Fruit fly (Drosophila melanogaster) whole organism, embryonic: Measurements from ENCODE around the gene CG9372.

Experiments
- Adf1 ChIP-seq: fragments of 200-800 bp; sonication (Bioruptor generic); IDR thresholded peaks from 2 replicates; pipeline ENCODE4 v1.3.6; 2022; ENCODE audit warnings: missing biosample characterization, missing genetic modification characterization
- CG10274 ChIP-seq: fragments of 200-800 bp; sonication (Bioruptor generic); optimal IDR thresholded peaks from 3 replicates; lab custom pipeline; 2017; ENCODE audit warnings: missing biosample characterization, mild to moderate bottlenecking, missing genetic modification characterization
- CG11085 ChIP-seq: fragments of 200-800 bp; sonication (Bioruptor generic); IDR thresholded peaks from 2 replicates; pipeline ENCODE4 v1.3.6; 2022; ENCODE audit warnings: missing biosample characterization, missing genetic modification characterization
- CG12236 ChIP-seq: fragments of 200-800 bp; sonication (Bioruptor generic); optimal IDR thresholded peaks from 2 replicates; lab custom pipeline; 2016; ENCODE audit warnings: missing biosample characterization, missing genetic modification characterization
- CG14050 ChIP-seq: fragments of 200-800 bp; sonication (Bioruptor generic); IDR thresholded peaks from 3 replicates; pipeline ENCODE4 v1.3.6; 2022; ENCODE audit warnings: missing biosample characterization, missing genetic modification characterization
- CG1647 ChIP-seq: fragments of 200-800 bp; sonication (Bioruptor generic); optimal IDR thresholded peaks from 3 replicates; lab custom pipeline; 2016; ENCODE audit warnings: missing biosample characterization, missing genetic modification characterization
- CG16863 ChIP-seq: fragments of 200-800 bp; sonication (Bioruptor generic); optimal IDR thresholded peaks from 3 replicates; lab custom pipeline; 2016; ENCODE audit warnings: missing biosample characterization, missing genetic modification characterization
- CG17385 ChIP-seq: fragments of 200-800 bp; sonication (Bioruptor generic); optimal IDR thresholded peaks from 3 replicates; lab custom pipeline; 2018; ENCODE audit warnings: missing biosample characterization, mild to moderate bottlenecking, missing genetic modification characterization
- CG18619 ChIP-seq: fragments of 200-800 bp; sonication (Bioruptor generic); optimal IDR thresholded peaks from 3 replicates; lab custom pipeline; 2017; ENCODE audit warnings: missing biosample characterization, mild to moderate bottlenecking, missing genetic modification characterization
- CG2129 ChIP-seq: fragments of 200-800 bp; sonication (Bioruptor generic); IDR thresholded peaks from 2 replicates; pipeline ENCODE4 v1.3.6; 2022; ENCODE audit warnings: missing biosample characterization, missing genetic modification characterization; ENCODE audit not compliant: partially characterized antibody
- CG31224 ChIP-seq: fragments of 200-800 bp; sonication (Bioruptor generic); IDR thresholded peaks from 2 replicates; pipeline ENCODE4 v1.3.6; 2022; ENCODE audit warnings: missing biosample characterization, missing genetic modification characterization
- CG32767 ChIP-seq: fragments of 200-800 bp; sonication (Bioruptor generic); IDR thresholded peaks from 2 replicates; pipeline ENCODE4 v1.3.6; 2022; ENCODE audit warnings: missing biosample characterization, missing genetic modification characterization
- CG3281 ChIP-seq: fragments of 200-800 bp; sonication (Bioruptor generic); optimal IDR thresholded peaks from 3 replicates; lab custom pipeline; 2017; ENCODE audit warnings: missing biosample characterization, mild to moderate bottlenecking, missing genetic modification characterization
- CG34422 ChIP-seq: fragments of 200-800 bp; sonication (Bioruptor generic); IDR thresholded peaks from 3 replicates; pipeline ENCODE4 v1.3.6; 2022; ENCODE audit warnings: missing biosample characterization, missing genetic modification characterization
- CG3995 ChIP-seq: fragments of 200-800 bp; sonication (Bioruptor generic); optimal IDR thresholded peaks from 3 replicates; lab custom pipeline; 2016; ENCODE audit warnings: missing biosample characterization, missing genetic modification characterization
- CG7745 ChIP-seq: fragments of 200-800 bp; sonication (Bioruptor generic); optimal IDR thresholded peaks from 2 replicates; lab custom pipeline; 2018; ENCODE audit warnings: missing biosample characterization, mild to moderate bottlenecking, missing genetic modification characterization, moderate library complexity
- CG7786 ChIP-seq: fragments of 200-800 bp; sonication (Bioruptor generic); optimal IDR thresholded peaks from 2 replicates; lab custom pipeline; 2016; ENCODE audit warnings: missing biosample characterization, missing genetic modification characterization
- CG7928 ChIP-seq: fragments of 200-800 bp; sonication (Bioruptor generic); optimal IDR thresholded peaks from 2 replicates; lab custom pipeline; 2017; ENCODE audit warnings: missing biosample characterization, mild to moderate bottlenecking, missing genetic modification characterization
- CkIIα-i1 ChIP-seq: fragments of 200-800 bp; sonication (Bioruptor generic); IDR thresholded peaks from 2 replicates; pipeline ENCODE4 v1.3.6; 2022; ENCODE audit warnings: missing biosample characterization, missing genetic modification characterization
- Dfd ChIP-seq, 2 experiments: fragments of >200 bp; optimal IDR thresholded peaks; 2 replicates each; lab custom pipeline; 2017; ENCODE audit warnings: missing biosample characterization in 2 of 2, missing genetic modification characterization in 2 of 2
- Dref ChIP-seq: fragments of 200-800 bp; sonication (Bioruptor generic); IDR thresholded peaks from 2 replicates; pipeline ENCODE4 v1.3.6; 2022; ENCODE audit warnings: missing biosample characterization, missing genetic modification characterization
- E2f1 ChIP-seq: fragments of 200-800 bp; sonication (Bioruptor generic); IDR thresholded peaks from 2 replicates; pipeline ENCODE4 v1.3.6; 2022; ENCODE audit warnings: missing biosample characterization, missing genetic modification characterization
- Elba2 ChIP-seq: fragments of 200-800 bp; sonication (Bioruptor generic); optimal IDR thresholded peaks from 3 replicates; lab custom pipeline; 2016; ENCODE audit warnings: missing biosample characterization, missing genetic modification characterization
- HmgZ ChIP-seq: fragments of 200-800 bp; sonication (Bioruptor generic); optimal IDR thresholded peaks from 2 replicates; lab custom pipeline; 2018; ENCODE audit warnings: missing biosample characterization, mild to moderate bottlenecking, missing genetic modification characterization
- Lpt ChIP-seq: fragments of >200 bp; optimal IDR thresholded peaks from 2 replicates; lab custom pipeline; 2018; ENCODE audit warnings: missing biosample characterization, missing genetic modification characterization
- Max ChIP-seq: fragments of 200-800 bp; sonication (Bioruptor generic); optimal IDR thresholded peaks from 2 replicates; lab custom pipeline; 2016; ENCODE audit warnings: missing biosample characterization, mild to moderate bottlenecking, missing genetic modification characterization
- Med ChIP-seq: fragments of 200-800 bp; sonication (Bioruptor generic); peaks from one replicate; lab custom pipeline; 2016; ENCODE audit warnings: missing biosample characterization, missing genetic modification characterization, mild to moderate bottlenecking, inconsistent platforms, moderate library complexity
- Nf-YC ChIP-seq: fragments of 200-800 bp; optimal IDR thresholded peaks from 3 replicates; lab custom pipeline; 2019; ENCODE audit warnings: missing biosample characterization, mild to moderate bottlenecking, missing genetic modification characterization, moderate library complexity
- NfI ChIP-seq: fragments of 200-800 bp; sonication (Bioruptor generic); optimal IDR thresholded peaks from 3 replicates; lab custom pipeline; 2018; ENCODE audit warnings: missing biosample characterization, mild to moderate bottlenecking, missing genetic modification characterization, moderate library complexity
- Optix ChIP-seq: fragments of 200-800 bp; sonication (Bioruptor generic); IDR thresholded peaks from 3 replicates; pipeline ENCODE4 v1.3.6; 2022; ENCODE audit warnings: missing biosample characterization, missing genetic modification characterization
- Ptx1 ChIP-seq: fragments of 200-800 bp; sonication (Bioruptor generic); IDR thresholded peaks from 2 replicates; pipeline ENCODE4 v1.3.6; 2022; ENCODE audit warnings: missing biosample characterization, missing genetic modification characterization
- Sin3A ChIP-seq: fragments of >200 bp; optimal IDR thresholded peaks from 2 replicates; lab custom pipeline; 2018
- Sox102F ChIP-seq: fragments of 200-800 bp; sonication (Bioruptor generic); optimal IDR thresholded peaks from 2 replicates; lab custom pipeline; 2018; ENCODE audit warnings: missing biosample characterization, mild to moderate bottlenecking, missing genetic modification characterization, moderate library complexity
- Xrp1 ChIP-seq: fragments of 200-800 bp; sonication (Bioruptor generic); IDR thresholded peaks from 2 replicates; pipeline ENCODE4 v1.3.6; 2022; ENCODE audit warnings: missing biosample characterization, missing genetic modification characterization
- YL-1 ChIP-seq: fragments of 200-800 bp; sonication (Bioruptor generic); optimal IDR thresholded peaks from 3 replicates; lab custom pipeline; 2017; ENCODE audit warnings: missing biosample characterization, mild to moderate bottlenecking, missing genetic modification characterization
- bab2 ChIP-seq: fragments of 200-800 bp; sonication (Bioruptor generic); optimal IDR thresholded peaks from 2 replicates; lab custom pipeline; 2016; ENCODE audit warnings: missing biosample characterization, missing genetic modification characterization
- dmrt11E ChIP-seq: fragments of 200-800 bp; sonication (Bioruptor generic); optimal IDR thresholded peaks from 3 replicates; lab custom pipeline; 2018; ENCODE audit warnings: missing biosample characterization, mild to moderate bottlenecking, missing genetic modification characterization, moderate library complexity
- fd64A ChIP-seq: fragments of 200-800 bp; sonication (Bioruptor generic); optimal IDR thresholded peaks from 3 replicates; lab custom pipeline; 2018; ENCODE audit warnings: missing biosample characterization, mild to moderate bottlenecking, missing genetic modification characterization
- grn ChIP-seq: fragments of 200-800 bp; sonication (Bioruptor generic); optimal IDR thresholded peaks from 3 replicates; lab custom pipeline; 2017; ENCODE audit warnings: missing biosample characterization, missing genetic modification characterization
- gro ChIP-seq: fragments of 200-800 bp; sonication (Bioruptor generic); optimal IDR thresholded peaks from 2 replicates; lab custom pipeline; 2016; ENCODE audit warnings: missing biosample characterization, missing genetic modification characterization
- knrl ChIP-seq: fragments of 200-800 bp; sonication (Bioruptor generic); IDR thresholded peaks from 3 replicates; pipeline ENCODE4 v1.3.6; 2022; ENCODE audit warnings: missing biosample characterization, missing genetic modification characterization; ENCODE audit not compliant: partially characterized antibody
- mirr ChIP-seq: fragments of 200-800 bp; sonication (Bioruptor generic); optimal IDR thresholded peaks from 3 replicates; lab custom pipeline; 2018; ENCODE audit warnings: missing biosample characterization, mild to moderate bottlenecking, missing genetic modification characterization
- mld ChIP-seq: fragments of 200-800 bp; sonication (Bioruptor generic); IDR thresholded peaks from 3 replicates; pipeline ENCODE4 v1.3.6; 2022; ENCODE audit warnings: missing biosample characterization, missing genetic modification characterization; ENCODE audit not compliant: partially characterized antibody
- nmo ChIP-seq: fragments of 200-800 bp; sonication (Bioruptor generic); optimal IDR thresholded peaks from 2 replicates; lab custom pipeline; 2018; ENCODE audit warnings: missing biosample characterization, mild to moderate bottlenecking, missing genetic modification characterization, moderate library complexity
- otp ChIP-seq: fragments of 200-800 bp; sonication (Bioruptor generic); IDR thresholded peaks from 3 replicates; pipeline ENCODE4, ENCODE4 v1.3.6; 2022; ENCODE audit warnings: missing biosample characterization, missing genetic modification characterization
- pan ChIP-seq, 4 experiments: fragments of >200 bp in 3 of 4; fragments of 200-800 bp in 1 of 4; sonication (Bioruptor generic) in 1 of 4; optimal IDR thresholded peaks in 3 of 4; IDR thresholded peaks in 1 of 4; 2 replicates each; pipeline versions ENCODE4 v1.3.6 to Lab custom; 2017 to 2022; ENCODE audit warnings: missing biosample characterization in 2 of 4, missing genetic modification characterization in 2 of 4, mixed read lengths in 1 of 4
- pita ChIP-seq: fragments of 200-800 bp; sonication (Bioruptor generic); optimal IDR thresholded peaks from 2 replicates; lab custom pipeline; 2017; ENCODE audit warnings: missing biosample characterization, mild to moderate bottlenecking, missing genetic modification characterization
- sima ChIP-seq: fragments of 200-800 bp; sonication (Bioruptor generic); optimal IDR thresholded peaks from 2 replicates; lab custom pipeline; 2016; ENCODE audit warnings: missing biosample characterization, missing genetic modification characterization
- sisA ChIP-seq: fragments of 200-800 bp; sonication (Bioruptor generic); IDR thresholded peaks from 2 replicates; pipeline ENCODE4 v1.3.6; 2022; ENCODE audit warnings: missing biosample characterization, missing genetic modification characterization
- toy ChIP-seq: fragments of 200-800 bp; sonication (Bioruptor generic); IDR thresholded peaks from 2 replicates; pipeline ENCODE4 v1.3.6; 2022; ENCODE audit warnings: missing biosample characterization, missing genetic modification characterization
- trh ChIP-seq: fragments of 200-800 bp; sonication (Bioruptor generic); optimal IDR thresholded peaks from 2 replicates; lab custom pipeline; 2016; ENCODE audit warnings: missing biosample characterization, missing genetic modification characterization
- ttk ChIP-seq: fragments of 200-800 bp; sonication (Bioruptor generic); IDR thresholded peaks from 2 replicates; pipeline ENCODE4 v2.1.2; 2022; ENCODE audit warnings: missing biosample characterization, missing genetic modification characterization
- tx ChIP-seq: fragments of 200-800 bp; sonication (Bioruptor generic); optimal IDR thresholded peaks from 2 replicates; lab custom pipeline; 2016; ENCODE audit warnings: missing biosample characterization, missing genetic modification characterization

CG9372 gene

dm6 chr3L:19630701-19631100, 24.7 kb downstream of the CG9372 start (continued):
- TF ChIP-seq CG7786 (GFP tag; lab: Kevin White, UChicago) (no peak), trh (no peak), Lpt (GFP tag; lab: Kevin White, UChicago) (no peak), Sin3A (lab: Kevin White, UChicago) (no peak), CG7928 (GFP tag; lab: Kevin White, UChicago) (no peak), CG10274 (no peak), CG3995 (peak; percentile 67), tx (GFP tag; lab: Kevin White, UChicago) (no peak), bab2 (GFP tag; lab: Kevin White, UChicago) (no peak), CG31224 (no peak), CG7745 (tag; lab: Kevin White, UChicago) (no peak), toy (GFP tag; lab: Robert Waterston, UW) (no peak), mirr (GFP tag; lab: Kevin White, UChicago) (peak; percentile 62), CG16863 (GFP tag; lab: Kevin White, UChicago) (no peak), YL-1 (no peak), Xrp1 (GFP tag; lab: Robert Waterston, UW) (0 out of 2 replicates have a peak, but pooled peaks have one; percentile 18), grn (no peak), CkIIα-i1 (GFP tag; lab: Robert Waterston, UW) (no peak), Med (GFP tag; lab: Kevin White, UChicago) (peak; percentile 83), E2f1 (GFP tag; lab: Robert Waterston, UW) (no peak), CG32767 (no peak), CG14050 (no peak), gro (no peak), CG34422 (GFP tag; lab: Robert Waterston, UW) (no peak), CG11085 (no peak), CG12236 (no peak), Nf-YC (no peak), Dref (no peak), CG17385 (GFP tag; lab: Kevin White, UChicago) (no peak), sisA (GFP tag; lab: Robert Waterston, UW) (no peak), NfI (GFP tag; lab: Kevin White, UChicago) (no peak), sima (GFP tag; lab: Kevin White, UChicago) (no peak), CG3281 (GFP tag; lab: Kevin White, UChicago) (peak; percentile 33), Max (no peak), Elba2 (peak; percentile 66), knrl (no peak), HmgZ (peak; percentile 22), otp (GFP tag; lab: Robert Waterston, UW) (no peak), pan (optimal IDR thresholded peaks at IDR 0.05; lab: Kevin White, UChicago) (no peak), pan (GFP tag; optimal IDR thresholded peaks at IDR 0.05 in 1 of 2, IDR thresholded peaks at IDR 0.05 in 1 of 2) (peak in 1 of 2 experiments; percentile 31), Ptx1 (GFP tag; lab: Robert Waterston, UW) (0 out of 2 replicates have a peak, but pooled peaks have one; percentile 7), dmrt11E (tag; lab: Kevin White, UChicago) (no peak), fd64A (no peak), Sox102F (no peak), Adf1 (peak; percentile 29; the same call in 1 of the 2 replicates), nmo (GFP tag; lab: Kevin White, UChicago) (no peak), mld (no peak), Optix (no peak), ttk (no peak), CG18619 (GFP tag; lab: Kevin White, UChicago) (no peak), Dfd (GFP tag; optimal IDR thresholded peaks at IDR 0.05; lab: Kevin White, UChicago) (no peak), CG2129 (GFP tag; lab: Robert Waterston, UW) (no peak), pita (GFP tag; lab: Kevin White, UChicago) (no peak), CG1647 (GFP tag; lab: Kevin White, UChicago) (no peak)
